ENCODE assay signal across 4 worm cellular contexts in the genomic region with DNA sequence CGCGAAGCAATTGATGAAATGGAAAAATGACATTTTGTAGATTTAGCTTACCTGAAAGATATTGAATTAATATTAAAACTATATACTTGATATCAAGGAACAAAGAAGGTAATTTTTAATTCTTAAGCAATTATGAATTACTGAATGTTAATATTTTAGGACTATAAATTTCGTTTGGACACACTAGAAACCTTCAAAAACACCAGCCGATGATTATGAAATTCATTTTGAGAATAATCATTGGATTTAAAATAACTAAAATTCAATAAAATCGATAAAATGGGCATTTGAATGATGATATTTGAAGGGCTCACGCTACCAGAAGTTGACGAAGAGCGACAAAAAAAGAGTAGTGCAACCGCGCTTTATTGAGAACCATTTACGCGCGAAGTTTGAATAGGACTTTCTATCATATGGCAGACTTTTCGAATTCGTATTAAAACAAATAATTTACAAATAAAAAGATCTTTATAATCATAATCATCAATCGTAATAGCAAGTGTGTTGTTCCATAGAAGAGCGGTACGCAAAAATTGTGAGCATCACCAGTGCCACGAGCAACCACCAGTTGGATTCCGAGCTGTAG.
A peak's percentile ranks its signal among the peaks of the same experiment; 100 is the strongest.
TF ChIP-seq lines count a peak whose summit lies in the region.

A gene (minus strand): TSS at position 51 of the 586 bp plus-strand sequence.

TF ChIP-seq in whole organism, L1 larva, 84 proteins besides CTCF, POLR2A, EP300 and RAD21 (continued from another document and continues in another):
- TF ChIP-seq nhr-71 (tag; optimal IDR thresholded peaks at IDR 0.05; lab: Kevin White, UChicago) (peak; percentile 70), nhr-77 (tag; optimal IDR thresholded peaks at IDR 0.05; lab: Kevin White, UChicago) (no peak), nhr-90 (tag; optimal IDR thresholded peaks at IDR 0.05; lab: Kevin White, UChicago; ENCODE audit: poor library complexity) (peak; percentile 45), aha-1 (tag; optimal IDR thresholded peaks at IDR 0.05; lab: Kevin White, UChicago) (no peak), jun-1 (tag; optimal IDR thresholded peaks at IDR 0.05; lab: Kevin White, UChicago) (no peak), C16A3.4 (tag; optimal IDR thresholded peaks at IDR 0.05; lab: Kevin White, UChicago) (peak; percentile 79), nhr-20 (tag; optimal IDR thresholded peaks at IDR 0.05; lab: Kevin White, UChicago) (peak; percentile 48), irx-1 (tag; optimal IDR thresholded peaks at IDR 0.05; lab: Kevin White, UChicago) (no peak), unc-86 (tag; optimal IDR thresholded peaks at IDR 0.05; lab: Kevin White, UChicago) (peak; percentile 36), F16B12.6 (tag; optimal IDR thresholded peaks at IDR 0.05; lab: Kevin White, UChicago) (peak; percentile 66), fkh-4 (tag; optimal IDR thresholded peaks at IDR 0.05; lab: Kevin White, UChicago; ENCODE audit: borderline replicate concordance) (no peak), pax-3 (tag; optimal IDR thresholded peaks at IDR 0.05; lab: Kevin White, UChicago) (no peak), Y116A8C.19 (tag; optimal IDR thresholded peaks at IDR 0.05; lab: Kevin White, UChicago; ENCODE audit: borderline replicate concordance) (no peak), nhr-237 (tag; optimal IDR thresholded peaks at IDR 0.05; lab: Kevin White, UChicago) (no peak), unc-30 (tag; optimal IDR thresholded peaks at IDR 0.05; lab: Kevin White, UChicago) (no peak), ceh-90 (tag; optimal IDR thresholded peaks at IDR 0.05; lab: Kevin White, UChicago) (no peak), swsn-7 (tag; optimal IDR thresholded peaks at IDR 0.05; lab: Kevin White, UChicago) (peak; percentile 57), dsc-1 (tag; optimal IDR thresholded peaks at IDR 0.05; lab: Kevin White, UChicago) (no peak), egl-27 (tag; optimal IDR thresholded peaks at IDR 0.05; lab: Kevin White, UChicago) (no peak), isw-1 (GFP tag; IDR thresholded peaks at IDR 0.05; lab: Robert Waterston, UW) (no peak; the same call in 1 of the 2 replicates), pag-3 (tag; optimal IDR thresholded peaks at IDR 0.05; lab: Kevin White, UChicago; ENCODE audit: borderline replicate concordance, insufficient read depth) (no peak), alr-1 (tag; optimal IDR thresholded peaks at IDR 0.05; lab: Kevin White, UChicago; ENCODE audit: borderline replicate concordance) (no peak), nhr-19 (GFP tag; conservative IDR thresholded peaks at IDR 0.05; lab: Robert Waterston, UW) (peak; percentile 55), snpc-4 (tag; optimal IDR thresholded peaks at IDR 0.05; lab: Kevin White, UChicago) (peak; percentile 25), skn-1 (tag; optimal IDR thresholded peaks at IDR 0.05; lab: Kevin White, UChicago) (peak; percentile 78), unc-98 (GFP tag; IDR thresholded peaks at IDR 0.05; lab: Robert Waterston, UW) (no peak), hlh-17 (GFP tag; optimal IDR thresholded peaks at IDR 0.05; lab: Kevin White, UChicago; ENCODE audit: borderline replicate concordance) (no peak), C34B4.2 (tag; optimal IDR thresholded peaks at IDR 0.05; lab: Kevin White, UChicago) (no peak), mef-2 (tag; optimal IDR thresholded peaks at IDR 0.05; lab: Kevin White, UChicago) (no peak), ceh-88 (GFP tag; IDR thresholded peaks at IDR 0.05; lab: Robert Waterston, UW) (no peak)

TF ChIP-seq in whole organism, L2 larva, 48 proteins besides CTCF, POLR2A, EP300 and RAD21 (continued from another document and continues in another):
- no peak for TF ChIP-seq aly-2 (tag; optimal IDR thresholded peaks at IDR 0.05; lab: Kevin White, UChicago)
- no peak for TF ChIP-seq lin-11 (tag; optimal IDR thresholded peaks at IDR 0.05; lab: Kevin White, UChicago)
- no peak for TF ChIP-seq ama-1 (optimal IDR thresholded peaks at IDR 0.05; lab: Kevin White, UChicago)
- no peak for TF ChIP-seq nhr-10 (tag; optimal IDR thresholded peaks at IDR 0.05; lab: Kevin White, UChicago)
- no peak for TF ChIP-seq alr-1 (tag; optimal IDR thresholded peaks at IDR 0.05; lab: Kevin White, UChicago)
- TF ChIP-seq mdl-1 (tag; optimal IDR thresholded peaks at IDR 0.05; lab: Kevin White, UChicago), result no peak
- peak; percentile 49 for TF ChIP-seq crh-2 (tag; optimal IDR thresholded peaks at IDR 0.05; lab: Kevin White, UChicago)
- peak; percentile 55 for TF ChIP-seq nhr-129 (tag; optimal IDR thresholded peaks at IDR 0.05; lab: Kevin White, UChicago)
- peak; percentile 3 for TF ChIP-seq egl-27 (tag; optimal IDR thresholded peaks at IDR 0.05; lab: Kevin White, UChicago)
- peak; percentile 97 for TF ChIP-seq gmeb-1 (tag; optimal IDR thresholded peaks at IDR 0.05; lab: Kevin White, UChicago)
- TF ChIP-seq unc-62 (GFP tag; optimal IDR thresholded peaks at IDR 0.05; lab: Kevin White, UChicago), result no peak
- no peak for TF ChIP-seq ztf-11 (tag; optimal IDR thresholded peaks at IDR 0.05; lab: Kevin White, UChicago)
- peak; percentile 56 for TF ChIP-seq C34F6.9 (tag; optimal IDR thresholded peaks at IDR 0.05; lab: Kevin White, UChicago)
- TF ChIP-seq lin-13 (GFP tag; optimal IDR thresholded peaks at IDR 0.05; lab: Kevin White, UChicago), result peak; percentile 45
- no peak for TF ChIP-seq lin-39 (tag; optimal IDR thresholded peaks at IDR 0.05; lab: Kevin White, UChicago)
- TF ChIP-seq R02D3.7 (tag; optimal IDR thresholded peaks at IDR 0.05; lab: Kevin White, UChicago), result no peak
- peak; percentile 25 for TF ChIP-seq mab-5 (tag; optimal IDR thresholded peaks at IDR 0.05; lab: Kevin White, UChicago)
- no peak for TF ChIP-seq blmp-1 (tag; optimal IDR thresholded peaks at IDR 0.05; lab: Kevin White, UChicago; ENCODE audit: insufficient read depth)
- TF ChIP-seq lsy-2 (tag; optimal IDR thresholded peaks at IDR 0.05; lab: Kevin White, UChicago), result peak; percentile 30 to 77
- no peak for TF ChIP-seq snpc-4 (tag; optimal IDR thresholded peaks at IDR 0.05; lab: Kevin White, UChicago)
- TF ChIP-seq unc-55 (GFP tag; optimal IDR thresholded peaks at IDR 0.05; lab: Kevin White, UChicago), result peak; percentile 70
- no peak for TF ChIP-seq ceh-82 (tag; optimal IDR thresholded peaks at IDR 0.05; lab: Kevin White, UChicago)
- TF ChIP-seq elt-3 (tag; optimal IDR thresholded peaks at IDR 0.05; lab: Kevin White, UChicago), result no peak
- TF ChIP-seq dmd-4 (tag; optimal IDR thresholded peaks at IDR 0.05; lab: Kevin White, UChicago), result no peak
- TF ChIP-seq sma-3 (GFP tag; optimal IDR thresholded peaks at IDR 0.05; lab: Kevin White, UChicago), result peak; percentile 41
- no peak for TF ChIP-seq nhr-11 (tag; optimal IDR thresholded peaks at IDR 0.05; lab: Kevin White, UChicago)
- no peak for TF ChIP-seq sem-4 (tag; optimal IDR thresholded peaks at IDR 0.05; lab: Kevin White, UChicago)
- no peak for TF ChIP-seq ztf-1 (GFP tag; conservative IDR thresholded peaks at IDR 0.05; lab: Robert Waterston, UW)
- no peak for TF ChIP-seq ceh-16 (tag; optimal IDR thresholded peaks at IDR 0.05; lab: Kevin White, UChicago)
- no peak for TF ChIP-seq elt-1 (tag; optimal IDR thresholded peaks at IDR 0.05; lab: Kevin White, UChicago)
- no peak for TF ChIP-seq F13H6.1 (tag; optimal IDR thresholded peaks at IDR 0.05; lab: Kevin White, UChicago)
- no peak for TF ChIP-seq Y55F3AM.14 (GFP tag; optimal IDR thresholded peaks at IDR 0.05; lab: Kevin White, UChicago)
- TF ChIP-seq nhr-6 (tag; optimal IDR thresholded peaks at IDR 0.05; lab: Kevin White, UChicago), result no peak
- TF ChIP-seq peb-1 (tag; optimal IDR thresholded peaks at IDR 0.05; lab: Kevin White, UChicago), result no peak

TF ChIP-seq in whole organism, L3 larva, 47 proteins besides CTCF, POLR2A, EP300 and RAD21 (continued from another document):
- peak; percentile 62 for TF ChIP-seq lin-15B (tag; optimal IDR thresholded peaks at IDR 0.05; lab: Kevin White, UChicago)

TF ChIP-seq in whole organism, L4 larva, 104 proteins besides CTCF, POLR2A, EP300 and RAD21 (continued from another document):
- TF ChIP-seq dpl-1 (GFP tag; optimal IDR thresholded peaks at IDR 0.05; lab: Kevin White, UChicago), result peak; percentile 95
- TF ChIP-seq lir-3 (tag; optimal IDR thresholded peaks at IDR 0.05; lab: Kevin White, UChicago), result no peak
- TF ChIP-seq T20F7.1 (GFP tag; optimal IDR thresholded peaks at IDR 0.05; lab: Kevin White, UChicago), result peak; percentile 25
- peak; percentile 54 for TF ChIP-seq hlh-30 (tag; optimal IDR thresholded peaks at IDR 0.05; lab: Kevin White, UChicago; ENCODE audit: insufficient read depth)
- no peak for TF ChIP-seq unc-130 (GFP tag; optimal IDR thresholded peaks at IDR 0.05; lab: Kevin White, UChicago)
